Worm (Caenorhabditis elegans): ENCODE results near the gene cyp-33E3.

Gene cyp-33E3

ce11 chrIV:8626294-8626693, 11.5 kb downstream of the cyp-33E3 start:
- TF ChIP-seq ceh-83 (GFP tag; optimal IDR thresholded peaks at IDR 0.05) (no peak), mls-2 (tag; optimal IDR thresholded peaks at IDR 0.05) (no peak), ces-1 (GFP tag; optimal IDR thresholded peaks at IDR 0.05) (peak; percentile 78)

ce11 chrIV:8627328-8627727, 12.5 kb downstream of the cyp-33E3 start, which contains the start of gene F42A9.11:
F42A9.11 (plus strand) TSS chrIV:8627637.
- TF ChIP-seq lin-13 (tag; optimal IDR thresholded peaks at IDR 0.05) = no peak
- peak; percentile 6 for TF ChIP-seq hlh-1 (tag; optimal IDR thresholded peaks at IDR 0.05)

- TF ChIP-seq nhr-12 (tag; optimal IDR thresholded peaks at IDR 0.05) (no peak), unc-62 (GFP tag; optimal IDR thresholded peaks at IDR 0.05) (no peak), sptf-1 (tag; optimal IDR thresholded peaks at IDR 0.05) (no peak), lin-13 (tag; optimal IDR thresholded peaks at IDR 0.05) (no peak), ztf-11 (tag; optimal IDR thresholded peaks at IDR 0.05) (no peak), elt-1 (tag; optimal IDR thresholded peaks at IDR 0.05; ENCODE audit: borderline replicate concordance, insufficient read depth) (no peak), nhr-76 (tag; optimal IDR thresholded peaks at IDR 0.05) (no peak), blmp-1 (tag; optimal IDR thresholded peaks at IDR 0.05) (no peak), nhr-237 (tag; optimal IDR thresholded peaks at IDR 0.05) (no peak)
These were observed 13.5 kb downstream of the cyp-33E3 start for ce11 chrIV:8628262-8628661.

ce11 chrIV:8629609-8630052, 14.8 kb downstream of the cyp-33E3 start:
- TF ChIP-seq unc-120 (tag; optimal IDR thresholded peaks at IDR 0.05; ENCODE audit: poor library complexity, severe bottlenecking) = peak; percentile 94
- TF ChIP-seq ztf-11 (tag; optimal IDR thresholded peaks at IDR 0.05) = no peak
- TF ChIP-seq flh-1 (GFP tag; optimal IDR thresholded peaks at IDR 0.05) = no peak
- TF ChIP-seq lin-32 (GFP tag; optimal IDR thresholded peaks at IDR 0.05) = no peak
- TF ChIP-seq pha-4 (tag; optimal IDR thresholded peaks at IDR 0.05) = no peak
- peak; percentile 4 for TF ChIP-seq drap-1 (GFP tag; optimal IDR thresholded peaks at IDR 0.05)
- no peak for TF ChIP-seq mls-2 (tag; optimal IDR thresholded peaks at IDR 0.05)
- TF ChIP-seq ceh-43 (GFP tag; optimal IDR thresholded peaks at IDR 0.05) = no peak
- peak; percentile 67 for TF ChIP-seq unc-62 (GFP tag; optimal IDR thresholded peaks at IDR 0.05)
- TF ChIP-seq lin-13 (tag; optimal IDR thresholded peaks at IDR 0.05) = no peak
- TF ChIP-seq unc-39 (tag; optimal IDR thresholded peaks at IDR 0.05) = no peak
- no peak for TF ChIP-seq nhr-76 (tag; optimal IDR thresholded peaks at IDR 0.05)
- no peak for TF ChIP-seq nhr-12 (tag; optimal IDR thresholded peaks at IDR 0.05)
- no peak for TF ChIP-seq elt-1 (tag; optimal IDR thresholded peaks at IDR 0.05; ENCODE audit: borderline replicate concordance, insufficient read depth)
- TF ChIP-seq mab-5 (tag; optimal IDR thresholded peaks at IDR 0.05) = no peak
- TF ChIP-seq zip-8 (tag; optimal IDR thresholded peaks at IDR 0.05) = no peak
- peak; percentile 27 for TF ChIP-seq ces-1 (GFP tag; optimal IDR thresholded peaks at IDR 0.05)
- TF ChIP-seq elt-3 (tag; optimal IDR thresholded peaks at IDR 0.05) = no peak
- peak; percentile 1 for TF ChIP-seq nhr-237 (tag; optimal IDR thresholded peaks at IDR 0.05)
- no peak for TF ChIP-seq blmp-1 (tag; optimal IDR thresholded peaks at IDR 0.05)
- TF ChIP-seq sem-2 (GFP tag; optimal IDR thresholded peaks at IDR 0.05) = no peak
- TF ChIP-seq tbx-8 (GFP tag; optimal IDR thresholded peaks at IDR 0.05) = no peak
- no peak for TF ChIP-seq ceh-83 (GFP tag; optimal IDR thresholded peaks at IDR 0.05)
- no peak for TF ChIP-seq sptf-1 (tag; optimal IDR thresholded peaks at IDR 0.05)
- peak; percentile 59 for TF ChIP-seq hlh-1 (tag; optimal IDR thresholded peaks at IDR 0.05)

- TF ChIP-seq mep-1 (tag; optimal IDR thresholded peaks at IDR 0.05) (no peak), mls-2 (tag; optimal IDR thresholded peaks at IDR 0.05) (no peak), lsy-2 (tag; optimal IDR thresholded peaks at IDR 0.05) (no peak), ceh-43 (GFP tag; optimal IDR thresholded peaks at IDR 0.05) (no peak), ceh-83 (GFP tag; optimal IDR thresholded peaks at IDR 0.05) (no peak), ztf-11 (tag; optimal IDR thresholded peaks at IDR 0.05) (no peak)
These were observed 15.4 kb downstream of the cyp-33E3 start for ce11 chrIV:8630243-8630642.

ce11 chrIV:8631033-8631432, 16.2 kb downstream of the cyp-33E3 start, which contains the start of gene dgk-4:
dgk-4 (plus strand) TSS chrIV:8631333.
- TF ChIP-seq drap-1 (GFP tag; optimal IDR thresholded peaks at IDR 0.05) (no peak), sem-2 (GFP tag; optimal IDR thresholded peaks at IDR 0.05) (no peak)

- TF ChIP-seq nhr-76 (tag; optimal IDR thresholded peaks at IDR 0.05) (no peak), nhr-2 (tag; optimal IDR thresholded peaks at IDR 0.05) (no peak), ztf-11 (tag; optimal IDR thresholded peaks at IDR 0.05) (no peak), unc-62 (GFP tag; optimal IDR thresholded peaks at IDR 0.05) (no peak), blmp-1 (tag; optimal IDR thresholded peaks at IDR 0.05) (no peak), elt-1 (tag; optimal IDR thresholded peaks at IDR 0.05; ENCODE audit: borderline replicate concordance, insufficient read depth) (no peak), M03D4.4 (tag; optimal IDR thresholded peaks at IDR 0.05) (no peak), cnd-1 (tag; optimal IDR thresholded peaks at IDR 0.05) (no peak), snpc-4 (tag; optimal IDR thresholded peaks at IDR 0.05) (no peak), lin-32 (GFP tag; optimal IDR thresholded peaks at IDR 0.05) (no peak), drap-1 (GFP tag; optimal IDR thresholded peaks at IDR 0.05) (no peak), elt-3 (tag; optimal IDR thresholded peaks at IDR 0.05) (no peak), pha-4 (tag; optimal IDR thresholded peaks at IDR 0.05) (no peak), mab-5 (tag; optimal IDR thresholded peaks at IDR 0.05) (no peak), nhr-28 (tag; optimal IDR thresholded peaks at IDR 0.05) (no peak), flh-1 (GFP tag; optimal IDR thresholded peaks at IDR 0.05) (no peak), lsy-2 (tag; optimal IDR thresholded peaks at IDR 0.05) (no peak), ceh-39 (tag; optimal IDR thresholded peaks at IDR 0.05) (no peak), ces-1 (GFP tag; optimal IDR thresholded peaks at IDR 0.05) (no peak)
These were observed 24.0 kb downstream of the cyp-33E3 start, which contains the start of gene F42A9.9 for ce11 chrIV:8638761-8639160. F42A9.9 (minus strand) TSS chrIV:8638861.

Data from whole organism, mixed stage, embryonic.